Fruit fly (Drosophila melanogaster) whole organism, embryonic: Measurements from ENCODE around the gene rempA.

Experiments used
- BEAF-32 ChIP-seq: fragments of 200-800 bp; sonication (Bioruptor generic); optimal IDR thresholded peaks from 3 replicates; lab custom pipeline; 2017; ENCODE audit warnings: missing biosample characterization, missing genetic modification characterization, mild to moderate bottlenecking, moderate library complexity, missing genetic modification reagents
- Bgb ChIP-seq: fragments of 200-800 bp; sonication (Bioruptor generic); IDR thresholded peaks from 2 replicates; pipeline ENCODE4 v1.3.6; 2022; ENCODE audit warnings: missing biosample characterization, missing genetic modification characterization; ENCODE audit not compliant: partially characterized antibody
- CG10209 ChIP-seq: fragments of 200-800 bp; sonication (Bioruptor generic); optimal IDR thresholded peaks from 3 replicates; lab custom pipeline; 2017; ENCODE audit warnings: missing biosample characterization, mild to moderate bottlenecking, missing genetic modification characterization, missing genetic modification reagents
- CG12219 ChIP-seq: fragments of 200-800 bp; sonication (Bioruptor generic); optimal IDR thresholded peaks from 3 replicates; lab custom pipeline; 2018; ENCODE audit warnings: missing biosample characterization, mild to moderate bottlenecking, missing genetic modification characterization
- CG1233 ChIP-seq: fragments of 200-800 bp; sonication (Bioruptor generic); optimal IDR thresholded peaks from 4 replicates; lab custom pipeline; 2018; ENCODE audit warnings: missing biosample characterization, mild to moderate bottlenecking, missing genetic modification characterization
- CG13287 ChIP-seq: fragments of 200-800 bp; sonication (Bioruptor generic); IDR thresholded peaks from 2 replicates; pipeline ENCODE4 v1.3.6; 2022; ENCODE audit warnings: missing biosample characterization, missing genetic modification characterization; ENCODE audit not compliant: partially characterized antibody
- CG13296 ChIP-seq: fragments of 200-800 bp; sonication (Bioruptor generic); optimal IDR thresholded peaks from 3 replicates; lab custom pipeline; 2018; ENCODE audit warnings: missing biosample characterization, mild to moderate bottlenecking, missing genetic modification characterization
- CG18619 ChIP-seq: fragments of 200-800 bp; sonication (Bioruptor generic); optimal IDR thresholded peaks from 3 replicates; lab custom pipeline; 2017; ENCODE audit warnings: missing biosample characterization, mild to moderate bottlenecking, missing genetic modification characterization
- CG2712 ChIP-seq: fragments of 200-800 bp; optimal IDR thresholded peaks from 3 replicates; lab custom pipeline; 2019; ENCODE audit warnings: missing biosample characterization, mild to moderate bottlenecking, missing genetic modification characterization, moderate library complexity
- CG31441 ChIP-seq: fragments of 200-800 bp; sonication (Bioruptor generic); IDR thresholded peaks from 2 replicates; pipeline ENCODE4 v1.3.6; 2022; ENCODE audit warnings: missing biosample characterization, missing genetic modification characterization
- CG3163 ChIP-seq: fragments of 200-800 bp; sonication (Bioruptor generic); optimal IDR thresholded peaks from 3 replicates; lab custom pipeline; 2016; ENCODE audit warnings: missing biosample characterization, missing genetic modification characterization
- CG3838 ChIP-seq: fragments of 200-800 bp; sonication (Bioruptor generic); optimal IDR thresholded peaks from 3 replicates; lab custom pipeline; 2016; ENCODE audit warnings: missing biosample characterization, missing genetic modification characterization
- CG6854 ChIP-seq: fragments of 200-800 bp; sonication (Bioruptor generic); optimal IDR thresholded peaks from 3 replicates; lab custom pipeline; 2017; ENCODE audit warnings: missing biosample characterization, mild to moderate bottlenecking, missing genetic modification characterization
- CG8924 ChIP-seq: fragments of 200-800 bp; optimal IDR thresholded peaks from 3 replicates; lab custom pipeline; 2019; ENCODE audit warnings: missing biosample characterization, mild to moderate bottlenecking, missing genetic modification characterization, moderate library complexity
- CG9932 ChIP-seq: fragments of 200-800 bp; sonication (Bioruptor generic); IDR thresholded peaks from 2 replicates; pipeline ENCODE4 v1.3.6; 2022; ENCODE audit warnings: missing biosample characterization, missing genetic modification characterization
- D19B ChIP-seq: fragments of 200-800 bp; sonication (Bioruptor generic); optimal IDR thresholded peaks from 2 replicates; lab custom pipeline; 2017; ENCODE audit warnings: missing biosample characterization, mild to moderate bottlenecking, missing genetic modification characterization
- Dip3 ChIP-seq: fragments of 200-800 bp; sonication (Bioruptor generic); optimal IDR thresholded peaks from 3 replicates; lab custom pipeline; 2016; ENCODE audit warnings: missing biosample characterization, missing genetic modification characterization
- E2f1 ChIP-seq: fragments of 200-800 bp; sonication (Bioruptor generic); IDR thresholded peaks from 2 replicates; pipeline ENCODE4 v1.3.6; 2022; ENCODE audit warnings: missing biosample characterization, missing genetic modification characterization
- Ets97D ChIP-seq: fragments of 200-800 bp; sonication (Bioruptor generic); optimal IDR thresholded peaks from 3 replicates; lab custom pipeline; 2016; ENCODE audit warnings: missing biosample characterization, missing genetic modification characterization
- Fer1 ChIP-seq: fragments of 200-800 bp; sonication (Bioruptor generic); optimal IDR thresholded peaks from 2 replicates; lab custom pipeline; 2017; ENCODE audit warnings: missing biosample characterization, mild to moderate bottlenecking, missing genetic modification characterization
- Fer3 ChIP-seq: fragments of 200-800 bp; sonication (Bioruptor generic); optimal IDR thresholded peaks from 2 replicates; lab custom pipeline; 2018; ENCODE audit warnings: missing biosample characterization, mild to moderate bottlenecking, missing genetic modification characterization, moderate library complexity
- Gug ChIP-seq: fragments of 200-800 bp; sonication (Bioruptor generic); IDR thresholded peaks from 4 replicates; pipeline ENCODE4 v1.3.6; 2022; ENCODE audit warnings: missing biosample characterization, missing genetic modification characterization
- HLHmδ ChIP-seq: fragments of 200-800 bp; sonication (Bioruptor generic); optimal IDR thresholded peaks from 2 replicates; lab custom pipeline; 2018; ENCODE audit warnings: missing biosample characterization, mild to moderate bottlenecking, missing genetic modification characterization, moderate library complexity
- HmgZ ChIP-seq: fragments of 200-800 bp; sonication (Bioruptor generic); optimal IDR thresholded peaks from 2 replicates; lab custom pipeline; 2018; ENCODE audit warnings: missing biosample characterization, mild to moderate bottlenecking, missing genetic modification characterization
- Hmr ChIP-seq: fragments of 200-800 bp; sonication (Bioruptor generic); optimal IDR thresholded peaks from 3 replicates; lab custom pipeline; 2017; ENCODE audit warnings: mild to moderate bottlenecking, missing biosample characterization, missing genetic modification reagents, missing genetic modification characterization
- Hr51 ChIP-seq, 2 experiments: fragments of 200-800 bp; sonication (Bioruptor generic); optimal IDR thresholded peaks; 2 replicates in 1 of 2; 3 replicates in 1 of 2; lab custom pipeline; 2016 to 2018; ENCODE audit warnings: missing biosample characterization in 2 of 2, missing genetic modification characterization in 2 of 2, mild to moderate bottlenecking in 1 of 2, moderate library complexity in 1 of 2
- MESR4 ChIP-seq: fragments of 200-800 bp; sonication (Bioruptor generic); optimal IDR thresholded peaks from 2 replicates; lab custom pipeline; 2018; ENCODE audit warnings: missing biosample characterization, mild to moderate bottlenecking, missing genetic modification characterization, moderate library complexity
- Max ChIP-seq: fragments of 200-800 bp; sonication (Bioruptor generic); optimal IDR thresholded peaks from 2 replicates; lab custom pipeline; 2016; ENCODE audit warnings: missing biosample characterization, mild to moderate bottlenecking, missing genetic modification characterization
- PHDP ChIP-seq: fragments of 200-800 bp; sonication (Bioruptor generic); optimal IDR thresholded peaks from 3 replicates; lab custom pipeline; 2018; ENCODE audit warnings: missing biosample characterization, mild to moderate bottlenecking, missing genetic modification characterization, moderate library complexity
- Side ChIP-seq: fragments of 200-800 bp; sonication (Bioruptor generic); optimal IDR thresholded peaks from 2 replicates; lab custom pipeline; 2016; ENCODE audit warnings: missing biosample characterization, missing genetic modification characterization
- Sox100B ChIP-seq: fragments of 200-800 bp; sonication (Bioruptor generic); optimal IDR thresholded peaks from 3 replicates; lab custom pipeline; 2018; ENCODE audit warnings: missing biosample characterization, mild to moderate bottlenecking, missing genetic modification characterization
- Vsx1 ChIP-seq: fragments of 200-800 bp; sonication (Bioruptor generic); optimal IDR thresholded peaks from 2 replicates; lab custom pipeline; 2017; ENCODE audit warnings: missing biosample characterization, mild to moderate bottlenecking, missing genetic modification characterization, missing genetic modification reagents
- ara ChIP-seq: fragments of 200-800 bp; sonication (Bioruptor generic); IDR thresholded peaks from 2 replicates; pipeline ENCODE4 v1.3.6; 2022; ENCODE audit warnings: missing biosample characterization, missing genetic modification characterization
- ase ChIP-seq: fragments of 200-800 bp; sonication (Bioruptor generic); IDR thresholded peaks from 3 replicates; pipeline ENCODE4 v1.3.6; 2022; ENCODE audit warnings: missing biosample characterization, missing genetic modification characterization
- chif ChIP-seq, 2 experiments: fragments of 200-800 bp; sonication (Bioruptor generic); optimal IDR thresholded peaks; 3 replicates each; lab custom pipeline; 2016; ENCODE audit warnings: missing biosample characterization in 2 of 2, missing genetic modification characterization in 2 of 2
- cwo ChIP-seq: fragments of 200-800 bp; sonication (Bioruptor generic); optimal IDR thresholded peaks from 3 replicates; lab custom pipeline; 2017; ENCODE audit warnings: missing biosample characterization, missing genetic modification characterization, mild to moderate bottlenecking, moderate library complexity, missing genetic modification reagents
- hkb ChIP-seq, 2 experiments: fragments of 200-800 bp in 1 of 2; fragments of >200 bp in 1 of 2; sonication (Bioruptor generic) in 1 of 2; IDR thresholded peaks in 1 of 2; optimal IDR thresholded peaks in 1 of 2; 2 replicates each; pipeline versions ENCODE4 v1.3.6 to Lab custom; 2017 to 2022; ENCODE audit warnings: missing biosample characterization in 1 of 2, missing genetic modification characterization in 1 of 2
- lola ChIP-seq, 3 experiments: fragments of >200 bp in 2 of 3; fragments of 200-800 bp in 1 of 3; sonication (Bioruptor generic) in 1 of 3; optimal IDR thresholded peaks; 2 replicates each; lab custom pipeline; 2017 to 2019; ENCODE audit warnings: missing biosample characterization in 3 of 3, missing genetic modification characterization in 3 of 3, mild to moderate bottlenecking in 1 of 3, moderate library complexity in 1 of 3
- lov ChIP-seq, 2 experiments: fragments of 200-800 bp in 1 of 2; fragments of >200 bp in 1 of 2; sonication (Bioruptor generic) in 1 of 2; IDR thresholded peaks in 1 of 2; optimal IDR thresholded peaks in 1 of 2; 2 replicates in 1 of 2; 3 replicates in 1 of 2; pipeline versions ENCODE4 v1.3.6 to Lab custom; 2017 to 2022; ENCODE audit warnings: missing biosample characterization in 1 of 2, missing genetic modification characterization in 1 of 2
- maf-S ChIP-seq: fragments of 200-800 bp; sonication (Bioruptor generic); optimal IDR thresholded peaks from 2 replicates; lab custom pipeline; 2016; ENCODE audit warnings: missing biosample characterization, missing genetic modification characterization
- pros ChIP-seq: fragments of 200-800 bp; sonication (Bioruptor generic); optimal IDR thresholded peaks from 3 replicates; lab custom pipeline; 2019; ENCODE audit warnings: missing biosample characterization, mild to moderate bottlenecking, missing genetic modification characterization, moderate library complexity
- ranshi ChIP-seq: fragments of 200-800 bp; sonication (Bioruptor generic); IDR thresholded peaks from 2 replicates; pipeline ENCODE4 v1.3.6; 2022; ENCODE audit warnings: missing biosample characterization, missing genetic modification characterization
- rib ChIP-seq: fragments of 200-800 bp; sonication (Bioruptor generic); IDR thresholded peaks from 2 replicates; pipeline ENCODE4 v1.3.6; 2022; ENCODE audit warnings: missing biosample characterization, missing genetic modification characterization
- row ChIP-seq: fragments of 200-800 bp; sonication (Bioruptor generic); IDR thresholded peaks from 3 replicates; pipeline ENCODE4 v1.3.6; 2022; ENCODE audit warnings: missing biosample characterization, missing genetic modification characterization
- sd ChIP-seq: fragments of 200-800 bp; sonication (Bioruptor generic); optimal IDR thresholded peaks from 3 replicates; lab custom pipeline; 2018; ENCODE audit warnings: missing biosample characterization, mild to moderate bottlenecking, missing genetic modification characterization, moderate library complexity
- vnd ChIP-seq: fragments of 200-800 bp; sonication (Bioruptor generic); IDR thresholded peaks from 3 replicates; pipeline ENCODE4 v1.3.6; 2022; ENCODE audit warnings: missing biosample characterization, missing genetic modification characterization; ENCODE audit not compliant: partially characterized antibody
- zfh1 ChIP-seq: fragments of 200-800 bp; sonication (Bioruptor generic); IDR thresholded peaks from 3 replicates; pipeline ENCODE4 v1.3.6; 2022; ENCODE audit warnings: missing biosample characterization, missing genetic modification characterization

rempA gene

dm6 chr2L:523165-523835 lies 36.8 kb downstream of the rempA start (continued):
- TF ChIP-seq CG10209 (no peak), CG8924 (tag; lab: Kevin White, UChicago) (peak; percentile 42), row (peak; percentile 12; the same call in 1 of the 3 replicates), HmgZ (tag; lab: Kevin White, UChicago) (peak; percentile 49), Fer3 (tag; lab: Kevin White, UChicago) (no peak), Fer1 (GFP tag; lab: Kevin White, UChicago) (peak; percentile 68), D19B (GFP tag; lab: Kevin White, UChicago) (peak; percentile 49), CG18619 (GFP tag; lab: Kevin White, UChicago) (peak; percentile 14), lola (GFP tag; optimal IDR thresholded peaks at IDR 0.05; lab: Kevin White, UChicago) (no peak), Max (GFP tag; lab: Kevin White, UChicago) (no peak), CG13287 (GFP tag; lab: Robert Waterston, UW) (peak; percentile 74), HLHmδ (GFP tag; lab: Kevin White, UChicago) (peak; percentile 61), CG9932 (GFP tag; lab: Robert Waterston, UW) (peak; percentile 27; the same call in 1 of the 2 replicates), Dip3 (GFP tag; lab: Kevin White, UChicago) (no peak), CG13296 (GFP tag; lab: Kevin White, UChicago) (peak; percentile 16), CG12219 (peak; percentile 26), CG6854 (peak; percentile 38), pros (GFP tag; lab: Kevin White, UChicago) (peak; percentile 93), CG31441 (GFP tag; lab: Robert Waterston, UW) (no peak), Side (GFP tag; lab: Kevin White, UChicago) (peak; percentile 32), Gug (GFP tag; lab: Robert Waterston, UW) (no peak; the same call in 3 of the 4 replicates), zfh1 (GFP tag; lab: Robert Waterston, UW) (peak; percentile 59; the same call in 2 of the 3 replicates), ase (no peak), chif (GFP tag; optimal IDR thresholded peaks at IDR 0.05; lab: Kevin White, UChicago) (peak in 1 of 2 experiments; percentile 56), BEAF-32 (GFP tag; lab: Kevin White, UChicago) (no peak), PHDP (tag; lab: Kevin White, UChicago) (peak; percentile 28), CG3163 (GFP tag; lab: Kevin White, UChicago) (peak; percentile 22), Vsx1 (GFP tag; lab: Kevin White, UChicago) (no peak), vnd (no peak), rib (GFP tag; lab: Robert Waterston, UW) (peak; percentile 79), Bgb (GFP tag; lab: Robert Waterston, UW) (peak; percentile 64), lov (optimal IDR thresholded peaks at IDR 0.05; lab: Kevin White, UChicago) (no peak), lov (GFP tag; IDR thresholded peaks at IDR 0.05; lab: Robert Waterston, UW) (0 out of 3 replicates have a peak, but pooled peaks have one; percentile 13), sd (peak; percentile 83), MESR4 (GFP tag; lab: Kevin White, UChicago) (peak; percentile 15), CG1233 (GFP tag; lab: Kevin White, UChicago) (peak; percentile 21), E2f1 (0 out of 2 replicates have a peak, but pooled peaks have one; percentile 18), Hmr (GFP tag; lab: Kevin White, UChicago) (peak; percentile 56), Ets97D (GFP tag; lab: Kevin White, UChicago) (no peak), CG3838 (GFP tag; lab: Kevin White, UChicago) (peak; percentile 60), ranshi (GFP tag; lab: Robert Waterston, UW) (peak; percentile 41; the same call in 1 of the 2 replicates), maf-S (peak; percentile 9), CG2712 (peak; percentile 48), Sox100B (GFP tag; lab: Kevin White, UChicago) (no peak), Hr51 (GFP tag; optimal IDR thresholded peaks at IDR 0.05; lab: Kevin White, UChicago) (peak in 1 of 2 experiments; percentile 13), cwo (GFP tag; lab: Kevin White, UChicago) (peak; percentile 49), hkb (optimal IDR thresholded peaks at IDR 0.05; lab: Kevin White, UChicago) (no peak), hkb (GFP tag; IDR thresholded peaks at IDR 0.05; lab: Robert Waterston, UW) (peak; percentile 60), ara (GFP tag; lab: Robert Waterston, UW) (no peak)
